Fruit fly (Drosophila melanogaster) S2 (cell line): ENCODE measurements around the gene BckdhA.

Experiments
- CG8478 ChIP-seq: fragments of >200 bp; optimal IDR thresholded peaks from 2 replicates; lab custom pipeline; 2018
- CTCF ChIP-seq, 2 experiments: fragments of >200 bp; optimal IDR thresholded peaks; 2 replicates each; lab custom pipeline; 2018

The BckdhA gene

dm6 chr3R:9593408-9594250 is 38.0 kb downstream of the BckdhA start:
- no peak for TF ChIP-seq CTCF (optimal IDR thresholded peaks at IDR 0.05; lab: Kevin White, UChicago)
- TF ChIP-seq CG8478 (lab: Kevin White, UChicago), result no peak

- TF ChIP-seq CG8478 (lab: Kevin White, UChicago), result no peak
- no peak for TF ChIP-seq CTCF (optimal IDR thresholded peaks at IDR 0.05; lab: Kevin White, UChicago)
These were observed 38.6 kb downstream of the BckdhA start for dm6 chr3R:9594251-9594581.

- TF ChIP-seq CG8478 (lab: Kevin White, UChicago) (no peak), CTCF (optimal IDR thresholded peaks at IDR 0.05; lab: Kevin White, UChicago) (no peak)
These were observed 39.3 kb downstream of the BckdhA start for dm6 chr3R:9594839-9595238.

dm6 chr3R:9595681-9596357 is 40.2 kb downstream of the BckdhA start:
- TF ChIP-seq CTCF (optimal IDR thresholded peaks at IDR 0.05; lab: Kevin White, UChicago), result no peak
- no peak for TF ChIP-seq CG8478 (lab: Kevin White, UChicago)

DNA sequence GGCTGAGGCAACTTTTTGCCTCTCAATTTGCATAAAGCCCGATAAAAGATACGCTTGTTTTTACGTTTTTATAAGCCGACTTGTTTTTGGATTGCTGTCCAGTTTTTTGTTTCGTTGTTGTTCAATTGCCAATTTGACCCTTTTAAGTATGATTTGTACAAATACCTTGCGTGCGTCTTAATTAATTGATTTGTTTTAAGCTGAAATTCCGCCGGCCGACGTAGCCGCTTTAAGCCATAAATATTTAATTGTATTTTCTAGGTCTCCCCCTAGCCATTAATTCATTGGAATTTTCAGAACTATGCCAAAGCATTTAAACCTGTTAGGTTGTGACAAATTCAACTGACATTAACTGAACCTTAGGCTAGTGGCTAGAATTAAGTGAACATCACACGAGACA is 41.0 kb downstream of the BckdhA start:
- TF ChIP-seq CTCF (optimal IDR thresholded peaks at IDR 0.05; lab: Kevin White, UChicago), result no peak
- no peak for TF ChIP-seq CG8478 (lab: Kevin White, UChicago)

DNA sequence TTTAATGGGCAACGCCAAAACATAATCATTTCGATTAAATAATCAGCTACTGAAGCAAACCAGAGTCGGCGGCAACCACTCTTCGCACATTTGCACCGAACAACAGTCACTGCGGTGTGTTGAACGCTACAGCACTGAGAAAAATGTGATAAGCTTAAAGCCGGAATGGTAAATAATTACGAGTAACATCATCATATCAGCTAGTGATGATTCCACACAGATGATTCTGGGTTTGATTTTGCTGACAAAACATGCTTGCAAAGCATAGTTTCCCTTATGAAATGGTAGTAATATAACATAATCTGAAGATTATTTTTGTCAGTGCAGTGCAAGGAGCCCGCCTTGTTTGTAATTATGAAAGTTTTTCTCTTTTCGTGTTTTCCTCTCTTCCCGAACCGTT is 42.5 kb downstream of the BckdhA start:
- TF ChIP-seq CTCF (optimal IDR thresholded peaks at IDR 0.05; lab: Kevin White, UChicago) (no peak), CG8478 (lab: Kevin White, UChicago) (no peak)

- TF ChIP-seq CG8478 (lab: Kevin White, UChicago) (no peak), CTCF (optimal IDR thresholded peaks at IDR 0.05; lab: Kevin White, UChicago) (no peak)
These were observed 45.0 kb downstream of the BckdhA start for dm6 chr3R:9600558-9600959.

- TF ChIP-seq CTCF (optimal IDR thresholded peaks at IDR 0.05; lab: Kevin White, UChicago) (no peak), CG8478 (lab: Kevin White, UChicago) (no peak)
These were observed 46.4 kb downstream of the BckdhA start for dm6 chr3R:9601949-9602348.

DNA sequence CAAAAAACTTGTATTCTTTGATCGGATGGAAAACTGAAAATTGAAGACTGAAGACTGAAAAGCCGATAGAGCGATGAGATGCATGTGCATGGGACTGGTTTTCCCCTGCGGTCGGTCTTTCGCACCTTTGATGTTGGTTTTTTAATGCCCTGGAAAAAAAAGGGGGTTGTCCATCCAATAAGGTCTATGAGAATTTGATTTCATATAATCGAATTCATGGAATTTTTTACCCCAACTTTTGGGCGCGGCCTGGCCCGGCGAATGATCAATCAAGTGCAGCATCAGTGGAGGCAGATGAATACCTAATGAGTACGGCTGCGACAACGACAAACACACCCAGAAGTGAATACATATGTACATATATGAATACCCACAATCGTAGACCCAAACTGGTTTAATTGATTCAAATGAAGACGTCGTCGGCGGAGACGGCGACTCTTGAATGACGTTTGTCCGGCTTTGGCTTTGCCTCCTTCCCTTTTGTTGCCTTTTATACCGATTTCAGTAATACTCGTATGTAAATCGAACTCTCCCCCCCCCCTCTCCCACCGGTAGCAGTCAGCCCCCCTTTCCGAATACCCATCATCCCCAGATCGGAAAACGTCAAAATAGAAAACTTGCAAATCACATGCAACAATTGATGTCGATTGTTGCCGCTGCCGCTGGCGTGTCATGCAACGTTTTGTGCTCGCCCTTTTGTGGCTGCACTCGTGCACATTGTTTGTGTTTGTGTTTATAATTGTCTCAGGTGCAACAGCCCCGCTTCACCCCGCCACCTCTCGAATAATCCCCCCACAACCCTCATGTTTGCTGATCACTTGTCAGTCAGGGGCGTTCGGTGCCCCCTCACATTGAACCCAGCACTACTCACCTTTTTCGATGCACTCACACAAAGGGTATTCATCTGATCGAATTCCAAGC is 47.7 kb downstream of the BckdhA start:
- no peak for TF ChIP-seq CG8478 (lab: Kevin White, UChicago)
- TF ChIP-seq CTCF (optimal IDR thresholded peaks at IDR 0.05; lab: Kevin White, UChicago), result no peak

dm6 chr3R:9604445-9605020 is 48.9 kb downstream of the BckdhA start:
- TF ChIP-seq CG8478 (lab: Kevin White, UChicago), result no peak

DNA sequence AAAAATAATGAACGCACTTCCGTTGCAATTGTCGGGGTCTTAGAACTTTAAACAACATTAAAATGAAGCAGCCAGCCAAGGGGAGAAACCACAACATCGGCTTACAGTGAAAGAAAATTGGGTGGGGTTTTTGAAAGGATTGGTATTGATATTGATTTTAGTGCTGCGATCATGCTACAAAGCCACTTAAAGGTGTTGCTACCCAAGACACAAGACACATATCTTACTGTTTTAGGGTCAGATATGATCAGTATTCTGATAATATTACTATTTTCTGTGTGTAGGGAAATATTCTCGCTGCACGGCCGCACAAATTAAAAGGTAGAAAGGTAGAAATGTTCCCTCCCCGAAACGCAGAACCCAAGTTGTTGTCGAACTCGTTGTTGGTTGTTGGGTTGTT is 49.5 kb downstream of the BckdhA start:
- TF ChIP-seq CG8478 (lab: Kevin White, UChicago), result no peak
